Worm (Caenorhabditis elegans): Measurements from ENCODE around the gene zyg-12.
"Not testable (repeated sequence)": the region's sequence is repeated elsewhere in the genome, so short reads cannot be mapped to it uniquely, and the experiment has no call there.

The zyg-12 gene

DNA sequence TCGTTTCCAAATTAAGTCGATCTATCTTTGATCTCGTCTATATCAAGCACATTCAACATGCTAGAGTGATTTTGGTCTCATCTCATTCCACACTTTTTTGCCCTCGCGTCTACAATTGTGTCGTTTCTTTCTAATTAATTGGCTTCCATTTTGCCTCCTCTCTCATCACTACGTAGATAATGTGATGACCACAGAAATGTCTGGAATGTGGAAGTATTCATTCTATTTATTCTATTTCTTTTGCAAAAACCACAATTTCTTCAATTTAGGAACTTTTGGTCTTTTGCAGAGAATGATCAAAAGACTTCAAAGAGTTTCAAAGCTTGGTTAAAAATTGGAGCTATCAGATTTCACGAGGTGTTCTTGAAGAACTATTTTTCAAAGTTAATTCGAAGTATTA lies 34.1 kb upstream of the zyg-12 start:
- TF ChIP-seq ztf-22 (GFP tag; optimal IDR thresholded peaks at IDR 0.05) (no peak), snpc-1.1 (tag; optimal IDR thresholded peaks at IDR 0.05; ENCODE audit: insufficient read depth) (no peak), B0019.2 (GFP tag; conservative IDR thresholded peaks at IDR 0.05) (no peak), ceh-27 (GFP tag; optimal IDR thresholded peaks at IDR 0.05) (no peak)

DNA sequence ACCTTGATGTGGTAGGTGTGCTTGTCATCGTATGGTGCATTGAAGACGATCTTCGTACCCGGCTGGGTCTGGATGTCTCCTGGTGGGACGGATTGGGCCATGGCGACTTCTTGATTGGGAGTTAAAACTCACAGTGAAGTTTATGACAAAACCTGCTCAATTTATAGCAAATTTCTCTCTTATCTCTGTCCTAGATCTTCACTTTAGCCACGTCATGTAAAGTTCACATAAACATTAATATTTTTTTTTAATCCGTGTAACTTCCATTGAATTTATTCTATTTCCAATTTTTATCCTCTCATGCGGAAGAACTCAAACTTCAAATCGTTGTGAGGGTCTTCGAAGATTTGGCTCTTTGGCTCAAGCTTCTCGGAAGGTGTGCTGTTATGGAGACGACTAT lies 33.2 kb upstream of the zyg-12 start, which contains the start of gene msp-31:
Gene msp-31 (minus strand): TSS at position 101 of the 400 bp plus-strand sequence.
- not testable (repeated sequence) for TF ChIP-seq attf-6 (GFP tag; IDR thresholded peaks at IDR 0.05); B0019.2 (GFP tag; conservative IDR thresholded peaks at IDR 0.05); rpc-1 (optimal IDR thresholded peaks at IDR 0.05); rpc-1 (tag; optimal IDR thresholded peaks at IDR 0.05)

DNA sequence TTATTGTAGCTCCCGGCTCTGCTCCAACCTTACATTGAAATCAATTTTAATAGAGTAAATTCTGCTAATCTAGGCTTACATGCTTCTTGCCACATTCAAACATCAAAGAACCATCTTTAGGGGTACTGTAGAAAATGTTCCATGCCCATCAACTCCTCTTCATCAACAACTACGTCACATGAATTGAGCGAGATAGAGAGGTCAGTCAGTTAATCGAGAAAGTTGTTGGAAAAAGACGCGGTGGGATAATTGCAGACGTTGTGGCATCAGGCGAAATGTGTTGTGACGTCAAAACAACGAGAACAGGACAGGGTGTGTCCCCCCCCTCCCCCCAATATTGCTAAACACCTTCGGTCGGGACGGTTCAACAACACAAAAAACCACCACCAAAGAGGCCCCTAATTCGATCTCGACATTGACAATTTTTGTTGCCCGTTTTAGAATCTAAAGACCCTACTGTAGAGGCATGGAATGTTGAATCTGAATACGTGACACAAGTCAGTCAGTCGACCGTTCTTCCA lies 31.1 kb upstream of the zyg-12 start:
- TF ChIP-seq attf-3 (GFP tag; conservative IDR thresholded peaks at IDR 0.05): no peak
- TF ChIP-seq lsl-1 (GFP tag; optimal IDR thresholded peaks at IDR 0.05): no peak
- TF ChIP-seq nhr-27 (tag; optimal IDR thresholded peaks at IDR 0.05): no peak
- TF ChIP-seq unc-62 (GFP tag; optimal IDR thresholded peaks at IDR 0.05): no peak
- TF ChIP-seq efl-1 (GFP tag; optimal IDR thresholded peaks at IDR 0.05): no peak
- no peak for TF ChIP-seq chd-7 (tag; optimal IDR thresholded peaks at IDR 0.05)
- TF ChIP-seq hrde-1 (tag; optimal IDR thresholded peaks at IDR 0.05; ENCODE audit: borderline replicate concordance): no peak
- TF ChIP-seq rec-8 (tag; optimal IDR thresholded peaks at IDR 0.05): no peak
- TF ChIP-seq snpc-1.1 (tag; optimal IDR thresholded peaks at IDR 0.05; ENCODE audit: insufficient read depth): no peak
- no peak for TF ChIP-seq snpc-3.4 (tag; optimal IDR thresholded peaks at IDR 0.05)
- TF ChIP-seq F52B5.7 (tag; optimal IDR thresholded peaks at IDR 0.05): no peak
- TF ChIP-seq mxl-1 (tag; optimal IDR thresholded peaks at IDR 0.05): no peak
- TF ChIP-seq madf-6 (GFP tag; IDR thresholded peaks at IDR 0.05): no peak
- TF ChIP-seq atf-7 (tag; optimal IDR thresholded peaks at IDR 0.05): no peak
- no peak for TF ChIP-seq lin-40 (tag; optimal IDR thresholded peaks at IDR 0.05)
- TF ChIP-seq F10E7.11 (tag; optimal IDR thresholded peaks at IDR 0.05): no peak
- no peak for TF ChIP-seq ztf-22 (GFP tag; optimal IDR thresholded peaks at IDR 0.05)

DNA sequence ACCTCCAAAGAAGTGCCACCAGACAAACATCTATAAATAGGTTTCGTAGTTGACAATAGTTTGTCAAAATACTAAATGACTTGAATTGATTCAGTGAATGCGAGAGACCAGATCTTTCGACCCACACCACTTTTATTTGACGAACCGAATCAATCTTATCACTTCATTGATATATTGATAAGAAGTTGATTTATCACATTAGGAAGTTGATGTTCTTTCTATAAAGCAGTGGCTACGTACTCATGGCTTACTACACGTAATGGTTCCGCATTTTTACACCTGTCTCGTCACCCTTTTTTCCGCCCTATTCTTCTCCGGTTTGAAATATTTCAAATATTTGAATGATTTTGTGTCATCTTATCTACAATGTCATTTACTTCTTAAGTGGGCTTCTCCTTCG lies 29.1 kb upstream of the zyg-12 start:
- no peak for TF ChIP-seq repo-1 (tag; optimal IDR thresholded peaks at IDR 0.05)
- no peak for TF ChIP-seq B0019.2 (GFP tag; conservative IDR thresholded peaks at IDR 0.05)
- TF ChIP-seq F23B12.7 (tag; optimal IDR thresholded peaks at IDR 0.05; ENCODE audit: insufficient read depth): no peak
- no peak for TF ChIP-seq F55B11.4 (tag; optimal IDR thresholded peaks at IDR 0.05; ENCODE audit: borderline replicate concordance, insufficient read depth)
- 0 out of 2 replicates have a peak, but pooled peaks have one; percentile 12 for TF ChIP-seq Y53G8AR.9 (GFP tag; conservative IDR thresholded peaks at IDR 0.05)
- TF ChIP-seq nhr-80 (tag; optimal IDR thresholded peaks at IDR 0.05): peak; percentile 12
- no peak for TF ChIP-seq nfya-2 (GFP tag; IDR thresholded peaks at IDR 0.05)

DNA sequence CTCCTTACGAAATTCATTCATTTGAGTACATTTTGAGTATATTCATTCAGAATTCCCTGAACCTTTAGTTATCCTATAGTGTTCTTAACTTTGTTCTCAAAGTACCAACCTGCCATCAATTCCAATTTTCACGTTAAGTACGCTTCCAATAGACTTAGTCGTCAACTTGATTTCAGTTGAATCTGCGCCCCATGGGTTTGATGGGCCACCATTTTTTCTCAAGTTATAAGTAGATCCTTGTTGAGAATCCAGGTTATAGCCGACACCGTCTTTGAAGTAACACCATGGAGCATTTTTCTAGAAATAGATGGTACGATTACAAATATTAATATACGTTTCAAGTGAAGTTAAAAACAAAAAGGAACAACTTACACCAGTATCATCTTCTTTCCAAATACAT lies 25.0 kb upstream of the zyg-12 start:
- TF ChIP-seq him-1 (tag; optimal IDR thresholded peaks at IDR 0.05) (no peak), unc-62 (GFP tag; optimal IDR thresholded peaks at IDR 0.05) (no peak), ztf-18 (tag; optimal IDR thresholded peaks at IDR 0.05) (no peak), madf-6 (GFP tag; IDR thresholded peaks at IDR 0.05) (no peak), nhr-80 (tag; optimal IDR thresholded peaks at IDR 0.05) (no peak), Y53G8AR.9 (GFP tag; conservative IDR thresholded peaks at IDR 0.05) (no peak), hlh-12 (tag; optimal IDR thresholded peaks at IDR 0.05) (no peak), let-607 (tag; optimal IDR thresholded peaks at IDR 0.05) (no peak), D2030.7 (GFP tag; IDR thresholded peaks at IDR 0.05) (no peak)
